Worm (Caenorhabditis elegans): ENCODE results near the gene npp-26.
"Not testable (repeated sequence)": the region's sequence is repeated elsewhere in the genome, so short reads cannot be mapped to it uniquely, and the experiment has no call there.

DNA sequence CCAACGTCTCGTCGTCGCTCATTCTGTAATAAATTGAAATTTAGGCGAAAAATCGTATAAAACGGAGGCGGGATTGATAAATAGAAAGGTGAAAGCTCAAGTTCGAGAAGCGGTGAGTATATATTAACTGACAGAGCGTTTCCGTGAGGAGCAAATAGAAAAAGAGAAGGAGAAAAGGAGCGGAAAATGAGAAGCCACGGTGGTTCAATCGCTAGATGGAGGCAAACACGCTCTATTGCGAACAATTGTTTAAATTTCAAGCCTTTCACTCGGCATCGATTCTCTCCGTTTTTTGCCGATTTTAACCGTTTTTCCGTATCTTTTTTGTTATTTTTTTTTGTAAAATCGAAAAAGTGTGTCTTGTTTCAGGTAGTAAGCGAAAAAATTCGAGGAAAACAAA, 48.7 kb upstream of the npp-26 start, which contains the start of gene miro-1:
- not testable (repeated sequence) for TF ChIP-seq klf-2 (GFP tag; conservative IDR thresholded peaks at IDR 0.05); flt-1 (GFP tag; IDR thresholded peaks at IDR 0.05)
